Fruit fly (Drosophila melanogaster): ENCODE results near the gene Srlp.
A peak's percentile ranks its signal among the peaks of the same experiment; 100 is the strongest.

The Srlp gene

dm6 chr3R:12431030-12431489 is 2.8 kb upstream of the Srlp start, which contains the start of gene Prosalpha2 (continued):
- TF ChIP-seq CG5953 (GFP tag; IDR thresholded peaks at IDR 0.05): no peak
- peak; percentile 46 for TF ChIP-seq phol (tag; optimal IDR thresholded peaks at IDR 0.05)
- no peak for TF ChIP-seq fru (optimal IDR thresholded peaks at IDR 0.05)
- TF ChIP-seq dmrt99B (tag; optimal IDR thresholded peaks at IDR 0.05): no peak
- TF ChIP-seq wor (GFP tag; IDR thresholded peaks at IDR 0.05): no peak
- no peak for TF ChIP-seq CG6683 (GFP tag; optimal IDR thresholded peaks at IDR 0.05)
- no peak for TF ChIP-seq en (GFP tag; optimal IDR thresholded peaks at IDR 0.05)
- no peak for TF ChIP-seq zfh1 (GFP tag; IDR thresholded peaks at IDR 0.05)
- no peak for TF ChIP-seq caup (GFP tag; optimal IDR thresholded peaks at IDR 0.05; ENCODE audit: severe bottlenecking)
- no peak for TF ChIP-seq amos (GFP tag; IDR thresholded peaks at IDR 0.05; ENCODE audit: partially characterized antibody)
- TF ChIP-seq pfk (GFP tag; optimal IDR thresholded peaks at IDR 0.05): no peak
- TF ChIP-seq CG6254 (GFP tag; optimal IDR thresholded peaks at IDR 0.05): no peak
- TF ChIP-seq Gug (GFP tag; IDR thresholded peaks at IDR 0.05): no peak; the same call in 3 of the 4 replicates
- TF ChIP-seq CG6175 (GFP tag; IDR thresholded peaks at IDR 0.05): no peak
- no peak for TF ChIP-seq dmrt11E (tag; optimal IDR thresholded peaks at IDR 0.05)
- TF ChIP-seq Tbp (GFP tag; optimal IDR thresholded peaks at IDR 0.05): no peak
- TF ChIP-seq CG17912 (GFP tag; optimal IDR thresholded peaks at IDR 0.05): no peak
- 0 out of 4 replicates have a peak, but pooled peaks have one; percentile 29 for TF ChIP-seq Dll (GFP tag; IDR thresholded peaks at IDR 0.05; ENCODE audit: partially characterized antibody)
- no peak for TF ChIP-seq Bdp1 (GFP tag; optimal IDR thresholded peaks at IDR 0.05)
- no peak for TF ChIP-seq tll (GFP tag; optimal IDR thresholded peaks at IDR 0.05)
- TF ChIP-seq toy (GFP tag; IDR thresholded peaks at IDR 0.05): no peak
- no peak for TF ChIP-seq ERR (GFP tag; optimal IDR thresholded peaks at IDR 0.05)
- TF ChIP-seq Dfd (GFP tag; optimal IDR thresholded peaks at IDR 0.05): no peak
- TF ChIP-seq NK7.1 (GFP tag; optimal IDR thresholded peaks at IDR 0.05): no peak
- TF ChIP-seq pzg (GFP tag; optimal IDR thresholded peaks at IDR 0.05): peak; percentile 61
- no peak for TF ChIP-seq tio (GFP tag; optimal IDR thresholded peaks at IDR 0.05)
- no peak for TF ChIP-seq CG18764 (GFP tag; optimal IDR thresholded peaks at IDR 0.05)
- TF ChIP-seq CG9437 (GFP tag; optimal IDR thresholded peaks at IDR 0.05): no peak
- TF ChIP-seq Drgx (GFP tag; IDR thresholded peaks at IDR 0.05): no peak; the same call in 1 of the 2 replicates
- no peak for TF ChIP-seq aop (GFP tag; IDR thresholded peaks at IDR 0.05)
- TF ChIP-seq CG1602 (GFP tag; optimal IDR thresholded peaks at IDR 0.05): no peak
- no peak; the same call in 2 of the 3 replicates for TF ChIP-seq jigr1 (GFP tag; IDR thresholded peaks at IDR 0.05)
- no peak for TF ChIP-seq twi (tag; optimal IDR thresholded peaks at IDR 0.05)
- no peak for TF ChIP-seq CG11398 (GFP tag; optimal IDR thresholded peaks at IDR 0.05)
- no peak for TF ChIP-seq CG30431 (GFP tag; optimal IDR thresholded peaks at IDR 0.05)
- no peak for TF ChIP-seq ato (GFP tag; IDR thresholded peaks at IDR 0.05; ENCODE audit: partially characterized antibody)
- no peak for TF ChIP-seq sens-2 (GFP tag; IDR thresholded peaks at IDR 0.05)
- no peak for TF ChIP-seq Gsc (GFP tag; IDR thresholded peaks at IDR 0.05)
- TF ChIP-seq CG11456 (GFP tag; IDR thresholded peaks at IDR 0.05): no peak
- TF ChIP-seq kah (GFP tag; optimal IDR thresholded peaks at IDR 0.05): no peak
- TF ChIP-seq CG3065 (GFP tag; optimal IDR thresholded peaks at IDR 0.05): no peak
- no peak for TF ChIP-seq D19B (GFP tag; optimal IDR thresholded peaks at IDR 0.05)
- no peak for TF ChIP-seq dati (GFP tag; IDR thresholded peaks at IDR 0.05)
- no peak for TF ChIP-seq eyg (GFP tag; optimal IDR thresholded peaks at IDR 0.05)
- no peak for TF ChIP-seq CG7372 (GFP tag; IDR thresholded peaks at IDR 0.05)
- TF ChIP-seq CG4328 (GFP tag; optimal IDR thresholded peaks at IDR 0.05): no peak
- TF ChIP-seq CG7556 (GFP tag; optimal IDR thresholded peaks at IDR 0.05): no peak
- TF ChIP-seq klu (GFP tag; IDR thresholded peaks at IDR 0.05): no peak
- TF ChIP-seq Bgb (GFP tag; IDR thresholded peaks at IDR 0.05; ENCODE audit: partially characterized antibody): no peak
- TF ChIP-seq Dek (tag; optimal IDR thresholded peaks at IDR 0.05): no peak
- no peak for TF ChIP-seq CG17385 (GFP tag; optimal IDR thresholded peaks at IDR 0.05)
- no peak for TF ChIP-seq Nf-YA (GFP tag; IDR thresholded peaks at IDR 0.05)
